Fruit fly (Drosophila melanogaster) whole organism, embryonic: ENCODE measurements around the gene Rbfox1.

Source experiments
- B-H1 ChIP-seq: fragments of 200-800 bp; sonication (Bioruptor generic); IDR thresholded peaks from 3 replicates; pipeline ENCODE4 v1.3.6; 2022; ENCODE audit warnings: missing biosample characterization, missing genetic modification characterization
- Blimp-1 ChIP-seq: fragments of 200-800 bp; sonication (Bioruptor generic); optimal IDR thresholded peaks from 3 replicates; lab custom pipeline; 2018; ENCODE audit warnings: missing biosample characterization, missing genetic modification characterization, mild to moderate bottlenecking, moderate library complexity, missing genetic modification reagents
- CG10274 ChIP-seq: fragments of 200-800 bp; sonication (Bioruptor generic); optimal IDR thresholded peaks from 3 replicates; lab custom pipeline; 2017; ENCODE audit warnings: missing biosample characterization, mild to moderate bottlenecking, missing genetic modification characterization
- CG11398 ChIP-seq: fragments of 200-800 bp; sonication (Bioruptor generic); optimal IDR thresholded peaks from 2 replicates; lab custom pipeline; 2016; ENCODE audit warnings: missing biosample characterization, missing genetic modification characterization
- CG11560 ChIP-seq: fragments of 200-800 bp; sonication (Bioruptor generic); IDR thresholded peaks from 3 replicates; pipeline ENCODE4 v1.3.6; 2022; ENCODE audit warnings: missing biosample characterization, missing genetic modification characterization
- CG12155 ChIP-seq: fragments of 200-800 bp; sonication (Bioruptor generic); optimal IDR thresholded peaks from 3 replicates; lab custom pipeline; 2016; ENCODE audit warnings: missing biosample characterization, missing genetic modification characterization
- CG13287 ChIP-seq: fragments of 200-800 bp; sonication (Bioruptor generic); IDR thresholded peaks from 2 replicates; pipeline ENCODE4 v1.3.6; 2022; ENCODE audit warnings: missing biosample characterization, missing genetic modification characterization; ENCODE audit not compliant: partially characterized antibody
- CG13424 ChIP-seq: fragments of 200-800 bp; sonication (Bioruptor generic); optimal IDR thresholded peaks from 2 replicates; lab custom pipeline; 2019; ENCODE audit warnings: missing biosample characterization, mild to moderate bottlenecking, missing genetic modification characterization, moderate library complexity
- CG2202 ChIP-seq: fragments of 200-800 bp; sonication (Bioruptor generic); optimal IDR thresholded peaks from 2 replicates; lab custom pipeline; 2018; ENCODE audit warnings: missing biosample characterization, mild to moderate bottlenecking, missing genetic modification characterization
- CG2712 ChIP-seq: fragments of 200-800 bp; optimal IDR thresholded peaks from 3 replicates; lab custom pipeline; 2019; ENCODE audit warnings: missing biosample characterization, mild to moderate bottlenecking, missing genetic modification characterization, moderate library complexity
- CG33557 ChIP-seq: fragments of 200-800 bp; sonication (Bioruptor generic); optimal IDR thresholded peaks from 2 replicates; lab custom pipeline; 2019; ENCODE audit warnings: missing biosample characterization, mild to moderate bottlenecking, missing genetic modification characterization, moderate library complexity
- CG4282 ChIP-seq: fragments of 200-800 bp; sonication (Bioruptor generic); optimal IDR thresholded peaks from 2 replicates; lab custom pipeline; 2016; ENCODE audit warnings: missing biosample characterization, missing genetic modification characterization
- CG5180 ChIP-seq: fragments of 200-800 bp; sonication (Bioruptor generic); optimal IDR thresholded peaks from 3 replicates; lab custom pipeline; 2017; ENCODE audit warnings: missing biosample characterization, missing genetic modification characterization, mild to moderate bottlenecking, moderate library complexity, missing genetic modification reagents
- CG6175 ChIP-seq: fragments of 200-800 bp; sonication (Bioruptor generic); IDR thresholded peaks from 3 replicates; pipeline ENCODE4 v1.3.6; 2022; ENCODE audit warnings: missing biosample characterization, missing genetic modification characterization
- CG6689 ChIP-seq: fragments of 200-800 bp; sonication (Bioruptor generic); IDR thresholded peaks from 2 replicates; pipeline ENCODE4 v1.3.6; 2022; ENCODE audit warnings: missing biosample characterization, missing genetic modification characterization
- CG6765 ChIP-seq: fragments of 200-800 bp; sonication (Bioruptor generic); optimal IDR thresholded peaks from 3 replicates; lab custom pipeline; 2017; ENCODE audit warnings: missing biosample characterization, mild to moderate bottlenecking, missing genetic modification characterization
- CG6791 ChIP-seq: fragments of 200-800 bp; sonication (Bioruptor generic); IDR thresholded peaks from 3 replicates; pipeline ENCODE4 v1.3.6; 2022; ENCODE audit warnings: missing biosample characterization, missing genetic modification characterization; ENCODE audit not compliant: partially characterized antibody
- CG9797 ChIP-seq: fragments of 200-800 bp; sonication (Bioruptor generic); optimal IDR thresholded peaks from 3 replicates; lab custom pipeline; 2018; ENCODE audit warnings: missing biosample characterization, mild to moderate bottlenecking, missing genetic modification characterization
- D ChIP-seq, 2 experiments: fragments of 200-800 bp in 1 of 2; fragments of >200 bp in 1 of 2; sonication (Bioruptor generic) in 1 of 2; optimal IDR thresholded peaks; 2 replicates in 1 of 2; 3 replicates in 1 of 2; lab custom pipeline; 2017; ENCODE audit warnings: mild to moderate bottlenecking in 1 of 2, missing biosample characterization in 1 of 2, missing genetic modification characterization in 1 of 2, missing genetic modification reagents in 1 of 2
- Ets97D ChIP-seq: fragments of 200-800 bp; sonication (Bioruptor generic); optimal IDR thresholded peaks from 3 replicates; lab custom pipeline; 2016; ENCODE audit warnings: missing biosample characterization, missing genetic modification characterization
- Tbp ChIP-seq: fragments of >200 bp; optimal IDR thresholded peaks from 2 replicates; lab custom pipeline; 2018; ENCODE audit warnings: missing biosample characterization, missing genetic modification characterization
- bcd ChIP-seq: fragments of 200-800 bp; sonication (Bioruptor generic); optimal IDR thresholded peaks from 2 replicates; lab custom pipeline; 2017; ENCODE audit warnings: missing biosample characterization, mild to moderate bottlenecking, missing genetic modification characterization
- cad ChIP-seq: fragments of >200 bp; optimal IDR thresholded peaks from 2 replicates; lab custom pipeline; 2017; ENCODE audit warnings: missing biosample characterization, missing genetic modification characterization
- chinmo ChIP-seq: fragments of 200-800 bp; sonication (Bioruptor generic); IDR thresholded peaks from 4 replicates; pipeline ENCODE4 v1.3.6; 2022; ENCODE audit warnings: missing biosample characterization, missing genetic modification characterization; ENCODE audit not compliant: partially characterized antibody
- croc ChIP-seq: fragments of 200-800 bp; sonication (Bioruptor generic); conservative IDR thresholded peaks from 3 replicates; pipeline ENCODE4 v1.3.6; 2022; ENCODE audit warnings: missing biosample characterization, missing genetic modification characterization
- cwo ChIP-seq: fragments of 200-800 bp; sonication (Bioruptor generic); optimal IDR thresholded peaks from 3 replicates; lab custom pipeline; 2017; ENCODE audit warnings: missing biosample characterization, missing genetic modification characterization, mild to moderate bottlenecking, moderate library complexity, missing genetic modification reagents
- esg ChIP-seq: fragments of 200-800 bp; sonication (Bioruptor generic); conservative IDR thresholded peaks from 2 replicates; pipeline ENCODE4 v1.3.6; 2022; ENCODE audit warnings: missing biosample characterization, missing genetic modification characterization
- gcm ChIP-seq: fragments of 200-800 bp; sonication (Bioruptor generic); optimal IDR thresholded peaks from 2 replicates; lab custom pipeline; 2019; ENCODE audit warnings: missing biosample characterization, mild to moderate bottlenecking, missing genetic modification characterization, moderate library complexity
- gfzf ChIP-seq: fragments of 200-800 bp; sonication (Bioruptor generic); optimal IDR thresholded peaks from 2 replicates; lab custom pipeline; 2016; ENCODE audit warnings: missing biosample characterization, mild to moderate bottlenecking, missing genetic modification characterization, moderate library complexity
- gsb-n ChIP-seq: fragments of 200-800 bp; sonication (Bioruptor generic); optimal IDR thresholded peaks from 3 replicates; lab custom pipeline; 2018; ENCODE audit warnings: missing biosample characterization, mild to moderate bottlenecking, missing genetic modification characterization
- hb ChIP-seq: fragments of 200-800 bp; sonication (Bioruptor generic); IDR thresholded peaks from 3 replicates; pipeline ENCODE4 v1.3.6; 2022; ENCODE audit warnings: missing biosample characterization, missing genetic modification characterization; ENCODE audit not compliant: partially characterized antibody
- kni ChIP-seq: fragments of 200-800 bp; sonication (Bioruptor generic); optimal IDR thresholded peaks from 3 replicates; lab custom pipeline; 2017; ENCODE audit warnings: mild to moderate bottlenecking, missing biosample characterization, missing genetic modification reagents, missing genetic modification characterization
- lab ChIP-seq: fragments of 200-800 bp; sonication (Bioruptor generic); optimal IDR thresholded peaks from 3 replicates; lab custom pipeline; 2017; ENCODE audit warnings: missing biosample characterization, missing genetic modification characterization, mild to moderate bottlenecking, moderate library complexity, missing genetic modification reagents
- lmd ChIP-seq: fragments of 200-800 bp; sonication (Bioruptor generic); IDR thresholded peaks from 2 replicates; pipeline ENCODE4 v1.3.6; 2022; ENCODE audit warnings: missing biosample characterization, missing genetic modification characterization
- lola ChIP-seq, 3 experiments: fragments of >200 bp in 2 of 3; fragments of 200-800 bp in 1 of 3; sonication (Bioruptor generic) in 1 of 3; optimal IDR thresholded peaks; 2 replicates each; lab custom pipeline; 2017 to 2019; ENCODE audit warnings: missing biosample characterization in 3 of 3, missing genetic modification characterization in 3 of 3, mild to moderate bottlenecking in 1 of 3, moderate library complexity in 1 of 3
- pan ChIP-seq, 4 experiments: fragments of >200 bp in 3 of 4; fragments of 200-800 bp in 1 of 4; sonication (Bioruptor generic) in 1 of 4; optimal IDR thresholded peaks in 3 of 4; IDR thresholded peaks in 1 of 4; 2 replicates each; pipeline versions ENCODE4 v1.3.6 to Lab custom; 2017 to 2022; ENCODE audit warnings: missing biosample characterization in 2 of 4, missing genetic modification characterization in 2 of 4, mixed read lengths in 1 of 4
- pnt ChIP-seq: fragments of 200-800 bp; sonication (Bioruptor generic); optimal IDR thresholded peaks from 3 replicates; lab custom pipeline; 2016; ENCODE audit warnings: missing biosample characterization, missing genetic modification characterization
- schlank ChIP-seq: fragments of 200-800 bp; sonication (Bioruptor generic); optimal IDR thresholded peaks from 2 replicates; lab custom pipeline; 2018; ENCODE audit warnings: missing biosample characterization, mild to moderate bottlenecking, missing genetic modification characterization
- sens ChIP-seq: fragments of 200-800 bp; sonication (Bioruptor generic); peaks from one replicate; lab custom pipeline; 2016; ENCODE audit warnings: missing biosample characterization, missing genetic modification characterization
- sisA ChIP-seq: fragments of 200-800 bp; sonication (Bioruptor generic); IDR thresholded peaks from 2 replicates; pipeline ENCODE4 v1.3.6; 2022; ENCODE audit warnings: missing biosample characterization, missing genetic modification characterization
- sqz ChIP-seq: fragments of 200-800 bp; sonication (Bioruptor generic); optimal IDR thresholded peaks from 3 replicates; lab custom pipeline; 2018; ENCODE audit warnings: missing biosample characterization, mild to moderate bottlenecking, missing genetic modification characterization
- tap ChIP-seq: fragments of 200-800 bp; optimal IDR thresholded peaks from 3 replicates; lab custom pipeline; 2019; ENCODE audit warnings: missing biosample characterization, mild to moderate bottlenecking, missing genetic modification characterization, moderate library complexity
- toy ChIP-seq: fragments of 200-800 bp; sonication (Bioruptor generic); IDR thresholded peaks from 2 replicates; pipeline ENCODE4 v1.3.6; 2022; ENCODE audit warnings: missing biosample characterization, missing genetic modification characterization
- tx ChIP-seq: fragments of 200-800 bp; sonication (Bioruptor generic); optimal IDR thresholded peaks from 2 replicates; lab custom pipeline; 2016; ENCODE audit warnings: missing biosample characterization, missing genetic modification characterization
- vnd ChIP-seq: fragments of 200-800 bp; sonication (Bioruptor generic); IDR thresholded peaks from 3 replicates; pipeline ENCODE4 v1.3.6; 2022; ENCODE audit warnings: missing biosample characterization, missing genetic modification characterization; ENCODE audit not compliant: partially characterized antibody
- yki ChIP-seq: fragments of >200 bp; optimal IDR thresholded peaks from 3 replicates; lab custom pipeline; 2018
- zen2 ChIP-seq: fragments of 200-800 bp; sonication (Bioruptor generic); IDR thresholded peaks from 3 replicates; pipeline ENCODE4 v1.3.6; 2022; ENCODE audit warnings: missing biosample characterization, missing genetic modification characterization; ENCODE audit not compliant: partially characterized antibody
- zf30C ChIP-seq: fragments of 200-800 bp; sonication (Bioruptor generic); optimal IDR thresholded peaks from 3 replicates; lab custom pipeline; 2018; ENCODE audit warnings: missing biosample characterization, mild to moderate bottlenecking, missing genetic modification characterization

Rbfox1 gene

dm6 chr3L:10531907-10532581, 50.8 kb downstream of the Rbfox1 start (continued):
- no peak for TF ChIP-seq cad (GFP tag; lab: Kevin White, UChicago)
- TF ChIP-seq bcd: no peak
- TF ChIP-seq CG4282 (GFP tag; lab: Kevin White, UChicago): no peak
- no peak for TF ChIP-seq sqz (GFP tag; lab: Kevin White, UChicago)
- TF ChIP-seq hb (GFP tag; lab: Robert Waterston, UW): no peak
- TF ChIP-seq sisA (GFP tag; lab: Robert Waterston, UW): no peak
- no peak for TF ChIP-seq lmd (GFP tag; lab: Robert Waterston, UW)
- TF ChIP-seq pan (optimal IDR thresholded peaks at IDR 0.05; lab: Kevin White, UChicago): no peak
- no peak for TF ChIP-seq pan (GFP tag; optimal IDR thresholded peaks at IDR 0.05 in 1 of 2, IDR thresholded peaks at IDR 0.05 in 1 of 2)
- no peak for TF ChIP-seq zen2 (GFP tag; lab: Robert Waterston, UW)
- TF ChIP-seq zf30C (GFP tag; lab: Kevin White, UChicago): no peak
- TF ChIP-seq chinmo (GFP tag; lab: Robert Waterston, UW): 0 out of 4 replicates have a peak, but pooled peaks have one; percentile 69
- no peak for TF ChIP-seq B-H1 (GFP tag; lab: Robert Waterston, UW)
- no peak; the same call in 1 of the 2 replicates for TF ChIP-seq CG13287 (GFP tag; lab: Robert Waterston, UW)
- no peak for TF ChIP-seq lola (GFP tag; optimal IDR thresholded peaks at IDR 0.05; lab: Kevin White, UChicago)
- TF ChIP-seq CG2202 (tag; lab: Kevin White, UChicago): no peak
- peak; percentile 65; the same call in 1 of the 3 replicates for TF ChIP-seq CG6175 (GFP tag; lab: Robert Waterston, UW)
- TF ChIP-seq CG2712 (tag; lab: Kevin White, UChicago): no peak
- no peak for TF ChIP-seq CG5180 (GFP tag; lab: Kevin White, UChicago)
- no peak for TF ChIP-seq CG10274 (GFP tag; lab: Kevin White, UChicago)
- no peak for TF ChIP-seq gfzf (GFP tag; lab: Kevin White, UChicago)
- TF ChIP-seq kni (GFP tag; lab: Kevin White, UChicago): peak; percentile 54
- TF ChIP-seq CG11560 (tag; lab: Robert Waterston, UW): no peak
- TF ChIP-seq tx (GFP tag; lab: Kevin White, UChicago): no peak
- no peak for TF ChIP-seq CG11398 (GFP tag; lab: Kevin White, UChicago)
- TF ChIP-seq CG12155: no peak
- no peak for TF ChIP-seq pnt (GFP tag; lab: Kevin White, UChicago)
- no peak for TF ChIP-seq esg (GFP tag; lab: Robert Waterston, UW)
- TF ChIP-seq toy: no peak
- TF ChIP-seq schlank (tag; lab: Kevin White, UChicago): no peak
- TF ChIP-seq yki (lab: Kevin White, UChicago): no peak
- TF ChIP-seq CG33557: no peak
- no peak for TF ChIP-seq Blimp-1 (GFP tag; lab: Kevin White, UChicago)
- no peak for TF ChIP-seq sens (GFP tag; lab: Kevin White, UChicago)
- no peak for TF ChIP-seq tap (tag; lab: Kevin White, UChicago)
- no peak for TF ChIP-seq gsb-n (tag; lab: Kevin White, UChicago)
- TF ChIP-seq CG6689 (GFP tag; lab: Robert Waterston, UW): no peak
- peak; percentile 30 for TF ChIP-seq lab
- no peak for TF ChIP-seq Ets97D
- TF ChIP-seq croc: no peak
- no peak for TF ChIP-seq CG9797 (GFP tag; lab: Kevin White, UChicago)
- no peak for TF ChIP-seq Tbp (GFP tag; lab: Kevin White, UChicago)
- TF ChIP-seq CG6765 (GFP tag; lab: Kevin White, UChicago): no peak
- TF ChIP-seq CG13424 (tag; lab: Kevin White, UChicago): no peak
- peak; percentile 5 for TF ChIP-seq cwo (GFP tag; lab: Kevin White, UChicago)
- no peak for TF ChIP-seq D (optimal IDR thresholded peaks at IDR 0.05; lab: Kevin White, UChicago)
- TF ChIP-seq D (GFP tag; optimal IDR thresholded peaks at IDR 0.05; lab: Kevin White, UChicago): no peak
- TF ChIP-seq CG6791 (GFP tag; lab: Robert Waterston, UW): no peak
- no peak for TF ChIP-seq gcm (GFP tag; lab: Kevin White, UChicago)
- TF ChIP-seq vnd (GFP tag; lab: Robert Waterston, UW): no peak
